Worm (Caenorhabditis elegans) whole organism, midembryonic: ENCODE measurements around the gene T20G5.13.

ENCODE experiments used
- med-1 ChIP-seq: sonication (generic microtip); optimal IDR thresholded peaks from 2 replicates; lab custom pipeline; 2017; ENCODE audit warnings: missing genetic modification characterization, mild to moderate bottlenecking, missing compliant biosample characterization, antibody characterized with exemption, missing genetic modification reagents; ENCODE audit not compliant: insufficient read depth
- ref-1 ChIP-seq: fragments of 200-800 bp; sonication (Bioruptor generic); conservative IDR thresholded peaks from 2 replicates; pipeline ENCODE4 v1.3.6; 2022; ENCODE audit warnings: missing genetic modification reagents, missing genetic modification characterization, missing compliant biosample characterization

DNA sequence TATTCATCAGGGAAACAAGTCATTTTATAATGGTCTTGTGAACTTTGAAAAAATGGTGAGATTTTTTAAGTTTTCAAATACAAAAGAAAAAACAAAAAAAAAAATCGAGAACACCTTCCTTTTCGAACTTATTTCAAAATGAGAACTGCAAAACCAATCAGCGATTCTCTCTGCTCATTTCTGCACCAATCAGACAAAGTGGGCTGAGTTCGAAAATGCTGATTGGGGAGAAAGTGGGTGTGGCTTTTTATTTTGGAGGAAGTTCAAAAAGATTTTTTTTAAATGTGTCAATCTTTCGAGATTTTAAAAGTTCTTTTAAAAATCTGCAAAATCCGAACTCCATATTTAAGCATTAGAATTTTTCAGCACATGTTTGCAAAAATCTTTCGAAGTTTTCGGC, 6.6 kb downstream of the T20G5.13 start:
- TF ChIP-seq med-1, result no peak
- no peak for TF ChIP-seq ref-1 (GFP tag; lab: Robert Waterston, UW)
